Fruit fly (Drosophila melanogaster): ENCODE results near the gene CG43057.

The CG43057 gene

DNA sequence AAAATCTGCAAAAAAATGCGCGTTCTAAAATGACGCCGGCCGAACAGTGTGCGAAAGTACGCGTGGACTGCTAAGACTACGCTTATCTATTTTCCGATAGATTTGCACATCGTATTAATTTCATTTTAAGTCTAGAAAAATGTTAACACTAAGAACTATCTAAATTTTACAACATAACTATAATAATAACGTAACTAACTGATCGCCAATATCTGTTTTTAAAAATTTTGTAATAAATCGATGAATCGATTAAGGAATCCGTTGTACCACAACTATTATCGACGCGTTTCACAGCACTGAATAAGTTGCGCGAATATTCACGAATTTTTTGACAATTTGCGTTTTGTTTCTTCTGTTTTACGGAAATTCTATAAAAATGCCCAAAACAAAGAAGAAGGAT, 32.7 kb downstream of the CG43057 start, which contains the start of gene Ssb-c31a (continued):
- TF ChIP-seq bsh (GFP tag; optimal IDR thresholded peaks at IDR 0.05) (peak in 1 of 2 experiments; percentile 45), CG8359 (GFP tag; optimal IDR thresholded peaks at IDR 0.05; ENCODE audit: borderline replicate concordance) (no peak), CG1647 (GFP tag; optimal IDR thresholded peaks at IDR 0.05) (peak; percentile 44), CG7357 (GFP tag; IDR thresholded peaks at IDR 0.05) (no peak), CG1233 (GFP tag; optimal IDR thresholded peaks at IDR 0.05) (peak; percentile 31), onecut (GFP tag; IDR thresholded peaks at IDR 0.05) (peak; percentile 88), Rfx (GFP tag; IDR thresholded peaks at IDR 0.05) (peak; percentile 64), CG9215 (GFP tag; IDR thresholded peaks at IDR 0.05) (peak; percentile 57), lilli (GFP tag; optimal IDR thresholded peaks at IDR 0.05) (peak; percentile 84), CHES-1-like (GFP tag; optimal IDR thresholded peaks at IDR 0.05) (peak; percentile 39), Antp (GFP tag; optimal IDR thresholded peaks at IDR 0.05) (peak; percentile 22), CG13123 (GFP tag; optimal IDR thresholded peaks at IDR 0.05) (peak; percentile 37), CG7271 (tag; optimal IDR thresholded peaks at IDR 0.05) (peak; percentile 11), sens (GFP tag) (peak; percentile 93), CG33213 (GFP tag; optimal IDR thresholded peaks at IDR 0.05) (peak; percentile 10), hbn (GFP tag; IDR thresholded peaks at IDR 0.05; ENCODE audit: partially characterized antibody) (peak; percentile 74), CG15514 (GFP tag; optimal IDR thresholded peaks at IDR 0.05) (peak; percentile 50), croc (GFP tag; conservative IDR thresholded peaks at IDR 0.05) (peak; percentile 33; the same call in 1 of the 3 replicates), ash1 (GFP tag; optimal IDR thresholded peaks at IDR 0.05) (no peak), Aef1 (GFP tag; IDR thresholded peaks at IDR 0.05) (0 out of 3 replicates have a peak, but pooled peaks have one; percentile 14), trem (tag; optimal IDR thresholded peaks at IDR 0.05) (peak; percentile 75), tin (GFP tag; optimal IDR thresholded peaks at IDR 0.05) (peak; percentile 59), Nf-YA (GFP tag; IDR thresholded peaks at IDR 0.05) (no peak), CG16863 (GFP tag; optimal IDR thresholded peaks at IDR 0.05) (peak; percentile 19), PHDP (tag; optimal IDR thresholded peaks at IDR 0.05) (peak; percentile 43), CG4617 (GFP tag; optimal IDR thresholded peaks at IDR 0.05; ENCODE audit: borderline replicate concordance) (peak; percentile 68), CG5953 (GFP tag; IDR thresholded peaks at IDR 0.05) (no peak), CG10959 (GFP tag; IDR thresholded peaks at IDR 0.05) (no peak), zfh1 (GFP tag; IDR thresholded peaks at IDR 0.05) (peak; percentile 9; the same call in 1 of the 3 replicates), CG3995 (GFP tag; optimal IDR thresholded peaks at IDR 0.05) (peak; percentile 46), ci (GFP tag; IDR thresholded peaks at IDR 0.05) (no peak), Med (GFP tag) (peak; percentile 89), HLH4C (GFP tag; IDR thresholded peaks at IDR 0.05; ENCODE audit: partially characterized antibody) (peak; percentile 69), knrl (GFP tag; IDR thresholded peaks at IDR 0.05; ENCODE audit: partially characterized antibody) (peak; percentile 82), CG9727 (GFP tag; optimal IDR thresholded peaks at IDR 0.05) (peak; percentile 45), CG2129 (GFP tag; IDR thresholded peaks at IDR 0.05; ENCODE audit: partially characterized antibody) (peak; percentile 76), danr (GFP tag; IDR thresholded peaks at IDR 0.05) (no peak), Eip74EF (GFP tag; optimal IDR thresholded peaks at IDR 0.05) (no peak), dm (GFP tag; optimal IDR thresholded peaks at IDR 0.05) (peak; percentile 20), Camta (GFP tag; optimal IDR thresholded peaks at IDR 0.05) (peak; percentile 26), CG18599 (GFP tag; optimal IDR thresholded peaks at IDR 0.05) (peak; percentile 46), Pdp1 (GFP tag; optimal IDR thresholded peaks at IDR 0.05) (peak; percentile 56 to 61), CG13287 (GFP tag; IDR thresholded peaks at IDR 0.05; ENCODE audit: partially characterized antibody) (peak; percentile 88), Tbp (GFP tag; optimal IDR thresholded peaks at IDR 0.05) (no peak), CG14050 (GFP tag; IDR thresholded peaks at IDR 0.05) (no peak), bab2 (GFP tag; optimal IDR thresholded peaks at IDR 0.05) (peak; percentile 33), dimm (GFP tag; IDR thresholded peaks at IDR 0.05) (no peak), Bteb2 (GFP tag; optimal IDR thresholded peaks at IDR 0.05) (peak; percentile 41), sd (tag; optimal IDR thresholded peaks at IDR 0.05) (peak; percentile 61), CG12071 (GFP tag; optimal IDR thresholded peaks at IDR 0.05) (no peak)

Measured in whole organism, embryonic.